Worm (Caenorhabditis elegans): ENCODE data around the gene T26H8.4.

DNA sequence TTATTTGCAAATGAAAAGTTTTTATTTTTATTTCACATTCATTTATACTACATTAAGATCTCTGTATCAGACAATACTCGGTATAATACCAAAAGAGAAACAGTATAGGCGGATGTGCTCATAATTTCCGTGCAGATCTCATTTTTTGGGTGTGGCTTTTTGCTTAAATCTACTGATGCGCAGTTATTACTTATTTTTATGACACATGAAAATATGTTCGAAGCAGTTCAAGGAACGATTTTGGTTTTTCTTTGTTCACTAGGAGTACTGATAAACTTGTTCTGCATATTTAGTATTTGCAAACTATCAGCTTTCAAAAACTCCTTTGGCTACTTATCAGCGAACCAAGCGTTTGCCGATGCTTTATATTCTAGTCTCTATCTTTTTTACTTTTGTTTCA lies 45.7 kb upstream of the T26H8.4 start, which contains the start of gene srx-58:
- no peak for TF ChIP-seq dao-5 (tag; optimal IDR thresholded peaks at IDR 0.05)
- no peak for TF ChIP-seq him-1 (tag; optimal IDR thresholded peaks at IDR 0.05)
